Fruit fly (Drosophila melanogaster): ENCODE measurements around the gene sisA.
A peak's percentile ranks its signal among the peaks of the same experiment; 100 is the strongest.

sisA gene

dm6 chrX:11351351-11351750 is 29.2 kb upstream of the sisA start:
- TF ChIP-seq CG17806 (tag; optimal IDR thresholded peaks at IDR 0.05) = peak; percentile 90
- peak; percentile 95 for TF ChIP-seq Pif1A (GFP tag; optimal IDR thresholded peaks at IDR 0.05)
- TF ChIP-seq CG9948 (tag; optimal IDR thresholded peaks at IDR 0.05) = peak; percentile 88
- TF ChIP-seq CG4496 (GFP tag; IDR thresholded peaks at IDR 0.05) = peak; percentile 99
- peak; percentile 91 for TF ChIP-seq CG15710 (tag; optimal IDR thresholded peaks at IDR 0.05)
- TF ChIP-seq fd96Ca (GFP tag; IDR thresholded peaks at IDR 0.05) = peak; percentile 99
- TF ChIP-seq D1 (tag; optimal IDR thresholded peaks at IDR 0.05) = no peak
- TF ChIP-seq CG13204 (GFP tag; optimal IDR thresholded peaks at IDR 0.05) = peak; percentile 88
- TF ChIP-seq EcR (GFP tag; optimal IDR thresholded peaks at IDR 0.05) = no peak
- peak; percentile 97 for TF ChIP-seq CG12605 (GFP tag; IDR thresholded peaks at IDR 0.05)
- TF ChIP-seq CG32121 (GFP tag; IDR thresholded peaks at IDR 0.05) = peak; percentile 98
- peak; percentile 89 for TF ChIP-seq CG8159 (tag; optimal IDR thresholded peaks at IDR 0.05)
- peak; percentile 95 for TF ChIP-seq CG14655 (GFP tag; optimal IDR thresholded peaks at IDR 0.05)
- TF ChIP-seq CG34367 (tag; optimal IDR thresholded peaks at IDR 0.05) = peak; percentile 92
- peak; percentile 90 for TF ChIP-seq gl (tag; optimal IDR thresholded peaks at IDR 0.05)
- peak; percentile 91 for TF ChIP-seq CG10348 (GFP tag; IDR thresholded peaks at IDR 0.05)
- TF ChIP-seq CG8301 (tag; optimal IDR thresholded peaks at IDR 0.05) = peak; percentile 95
- peak; percentile 94 for TF ChIP-seq rn (GFP tag; IDR thresholded peaks at IDR 0.05)
- peak; percentile 98 for TF ChIP-seq Ets98B (GFP tag; IDR thresholded peaks at IDR 0.05)
- TF ChIP-seq Snoo (tag; optimal IDR thresholded peaks at IDR 0.05) = peak; percentile 90
- peak; percentile 88 for TF ChIP-seq Pif1B (GFP tag; optimal IDR thresholded peaks at IDR 0.05)

- TF ChIP-seq CG32121 (GFP tag; IDR thresholded peaks at IDR 0.05) (no peak), gl (tag; optimal IDR thresholded peaks at IDR 0.05) (no peak), CG15710 (tag; optimal IDR thresholded peaks at IDR 0.05) (no peak), CG17806 (tag; optimal IDR thresholded peaks at IDR 0.05) (no peak), CG14655 (GFP tag; optimal IDR thresholded peaks at IDR 0.05) (no peak), Pif1A (GFP tag; optimal IDR thresholded peaks at IDR 0.05) (no peak), CG34367 (tag; optimal IDR thresholded peaks at IDR 0.05) (no peak), CG12605 (GFP tag; IDR thresholded peaks at IDR 0.05) (no peak), fd96Ca (GFP tag; IDR thresholded peaks at IDR 0.05) (no peak), Ets98B (GFP tag; IDR thresholded peaks at IDR 0.05) (peak; percentile 47), CG4496 (GFP tag; IDR thresholded peaks at IDR 0.05) (peak; percentile 11; the same call in 1 of the 3 replicates), CG10348 (GFP tag; IDR thresholded peaks at IDR 0.05) (no peak), Pif1B (GFP tag; optimal IDR thresholded peaks at IDR 0.05) (no peak), EcR (GFP tag; optimal IDR thresholded peaks at IDR 0.05) (no peak), CG13204 (GFP tag; optimal IDR thresholded peaks at IDR 0.05) (no peak), CG9948 (tag; optimal IDR thresholded peaks at IDR 0.05) (no peak)
These were observed 28.6 kb upstream of the sisA start, which contains the start of gene CG1737 for dm6 chrX:11350505-11351327. Gene CG1737 (plus strand): TSS chrX:11350608.

dm6 chrX:11349780-11350179 is 27.6 kb upstream of the sisA start, which contains the start of gene NdufV3:
Gene NdufV3 (plus strand): TSS chrX:11349998.
- TF ChIP-seq CG34367 (tag; optimal IDR thresholded peaks at IDR 0.05) (no peak), CG14655 (GFP tag; optimal IDR thresholded peaks at IDR 0.05) (no peak), Pif1A (GFP tag; optimal IDR thresholded peaks at IDR 0.05) (no peak), CG32121 (GFP tag; IDR thresholded peaks at IDR 0.05) (no peak), CG8159 (tag; optimal IDR thresholded peaks at IDR 0.05) (no peak), CG4496 (GFP tag; IDR thresholded peaks at IDR 0.05) (no peak), CG17806 (tag; optimal IDR thresholded peaks at IDR 0.05) (no peak), rn (GFP tag; IDR thresholded peaks at IDR 0.05) (no peak), D1 (tag; optimal IDR thresholded peaks at IDR 0.05) (no peak), CG9948 (tag; optimal IDR thresholded peaks at IDR 0.05) (no peak), CG10348 (GFP tag; IDR thresholded peaks at IDR 0.05) (no peak), EcR (GFP tag; optimal IDR thresholded peaks at IDR 0.05) (no peak)

dm6 chrX:11348829-11349228 is 26.7 kb upstream of the sisA start, which contains the start of gene CG1738:
Gene CG1738 (plus strand): TSS chrX:11349049.
- TF ChIP-seq D1 (tag; optimal IDR thresholded peaks at IDR 0.05) (no peak), CG12605 (GFP tag; IDR thresholded peaks at IDR 0.05) (no peak), CG10348 (GFP tag; IDR thresholded peaks at IDR 0.05) (no peak), CG8301 (tag; optimal IDR thresholded peaks at IDR 0.05) (no peak), fd96Ca (GFP tag; IDR thresholded peaks at IDR 0.05) (no peak), CG14655 (GFP tag; optimal IDR thresholded peaks at IDR 0.05) (no peak), gl (tag; optimal IDR thresholded peaks at IDR 0.05) (no peak), CG34367 (tag; optimal IDR thresholded peaks at IDR 0.05) (no peak), Snoo (tag; optimal IDR thresholded peaks at IDR 0.05) (no peak), CG8159 (tag; optimal IDR thresholded peaks at IDR 0.05) (no peak), Pif1A (GFP tag; optimal IDR thresholded peaks at IDR 0.05) (no peak), CG4496 (GFP tag; IDR thresholded peaks at IDR 0.05) (no peak), CG32121 (GFP tag; IDR thresholded peaks at IDR 0.05) (no peak), CG15710 (tag; optimal IDR thresholded peaks at IDR 0.05) (no peak), CG17806 (tag; optimal IDR thresholded peaks at IDR 0.05) (no peak), CG9948 (tag; optimal IDR thresholded peaks at IDR 0.05) (no peak)

- TF ChIP-seq Pif1B (GFP tag; optimal IDR thresholded peaks at IDR 0.05) (no peak), CG13204 (GFP tag; optimal IDR thresholded peaks at IDR 0.05) (no peak), CG15710 (tag; optimal IDR thresholded peaks at IDR 0.05) (peak; percentile 1), Ets98B (GFP tag; IDR thresholded peaks at IDR 0.05) (no peak), CG8301 (tag; optimal IDR thresholded peaks at IDR 0.05) (no peak), CG14655 (GFP tag; optimal IDR thresholded peaks at IDR 0.05) (no peak), Snoo (tag; optimal IDR thresholded peaks at IDR 0.05) (no peak), rn (GFP tag; IDR thresholded peaks at IDR 0.05) (no peak)
These were observed 25.7 kb upstream of the sisA start, which contains the start of the genes GCS1 and CG11756 for dm6 chrX:11347809-11348208. Gene GCS1 (minus strand): TSS chrX:11348001. Gene CG11756 (plus strand): TSS chrX:11348120.

Data from whole organism, pupa.